Fruit fly (Drosophila melanogaster): ENCODE measurements around the gene CG13073.

DNA sequence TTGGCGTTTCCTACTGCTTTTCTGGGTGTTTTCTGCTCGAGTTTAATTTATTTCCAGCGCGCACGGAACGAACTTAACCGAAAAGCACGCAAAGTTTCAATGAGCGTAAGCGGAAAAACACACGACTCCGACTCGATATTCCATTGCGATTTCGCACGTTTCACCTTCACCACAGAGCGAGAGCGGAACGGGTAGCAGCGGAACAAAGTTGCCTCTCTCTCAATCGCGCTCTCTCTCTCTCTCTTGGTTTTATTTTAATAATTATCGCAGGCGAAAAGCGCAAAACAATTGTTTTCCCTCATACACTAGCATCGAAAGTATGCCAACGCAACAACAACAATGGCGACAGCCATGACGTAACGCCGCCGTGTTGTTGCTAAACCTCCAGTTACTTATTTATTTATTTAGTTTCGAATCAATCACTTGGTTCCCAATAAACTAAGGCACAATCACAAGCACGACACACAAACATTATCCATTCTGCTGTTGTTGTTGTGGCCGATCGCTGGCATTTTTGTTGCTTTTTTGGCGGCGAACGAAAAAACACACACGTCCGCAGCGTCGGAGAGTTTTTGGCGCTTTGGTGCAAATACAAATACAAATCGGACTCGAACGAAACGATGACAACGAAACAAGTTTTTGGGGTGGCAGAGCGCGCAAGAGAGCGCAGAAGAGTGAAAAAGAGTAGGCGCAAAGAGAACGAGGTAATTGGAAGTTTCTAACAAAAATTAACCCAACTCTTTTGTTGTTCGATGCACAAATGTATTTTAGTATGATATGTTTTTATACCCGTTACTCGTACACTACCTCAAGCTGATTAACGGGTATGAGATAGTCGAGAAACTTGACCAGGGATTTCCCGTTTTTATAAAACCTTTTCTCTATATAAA, 52.7 kb downstream of the CG13073 start, which contains the start of gene CG5151:
- no peak for TF ChIP-seq Dll (optimal IDR thresholded peaks at IDR 0.05)
- TF ChIP-seq pan (optimal IDR thresholded peaks at IDR 0.05) = no peak
